Worm (Caenorhabditis elegans) whole organism, late embryonic: ENCODE measurements around the gene R08C7.4.

Experiments
- C38D4.7 ChIP-seq: fragments of 200-800 bp; sonication (Bioruptor generic); optimal IDR thresholded peaks from 2 replicates; lab custom pipeline; 2018; ENCODE audit warnings: mild to moderate bottlenecking, missing genetic modification characterization, moderate library complexity, missing compliant biosample characterization
- F13H6.1 ChIP-seq: sonication (generic microtip); optimal IDR thresholded peaks from 2 replicates; lab custom pipeline; 2016; ENCODE audit warnings: missing genetic modification characterization, missing compliant biosample characterization
- K09A11.1 ChIP-seq: sonication (generic microtip); optimal IDR thresholded peaks from 2 replicates; lab custom pipeline; 2017; ENCODE audit warnings: antibody characterized with exemption, mild to moderate bottlenecking, missing genetic modification characterization, missing compliant biosample characterization; ENCODE audit not compliant: insufficient read depth
- ahr-1 ChIP-seq: sonication (generic microtip); optimal IDR thresholded peaks from 2 replicates; lab custom pipeline; 2016; ENCODE audit warnings: missing genetic modification characterization, missing compliant biosample characterization
- ceh-14 ChIP-seq: sonication (generic microtip); optimal IDR thresholded peaks from 2 replicates; lab custom pipeline; 2016; ENCODE audit warnings: missing genotype, missing genetic modification characterization, missing compliant biosample characterization
- ceh-18 ChIP-seq: sonication (generic microtip); optimal IDR thresholded peaks from 2 replicates; lab custom pipeline; 2016; ENCODE audit warnings: missing genetic modification characterization, missing compliant biosample characterization
- ceh-2 ChIP-seq: sonication (generic microtip); optimal IDR thresholded peaks from 2 replicates; lab custom pipeline; 2016; ENCODE audit warnings: missing genotype, missing genetic modification characterization, missing compliant biosample characterization
- ceh-31 ChIP-seq: sonication (generic microtip); optimal IDR thresholded peaks from 2 replicates; lab custom pipeline; 2016; ENCODE audit warnings: missing genetic modification characterization, missing compliant biosample characterization
- ceh-34 ChIP-seq: sonication (generic microtip); optimal IDR thresholded peaks from 2 replicates; lab custom pipeline; 2016; ENCODE audit warnings: mild to moderate bottlenecking, missing genetic modification characterization, missing compliant biosample characterization
- ceh-48 ChIP-seq: sonication (generic microtip); optimal IDR thresholded peaks from 2 replicates; lab custom pipeline; 2016; ENCODE audit warnings: missing genetic modification characterization, inconsistent platforms, missing compliant biosample characterization
- ceh-9 ChIP-seq: sonication (generic microtip); optimal IDR thresholded peaks from 2 replicates; lab custom pipeline; 2016; ENCODE audit warnings: mild to moderate bottlenecking, missing genetic modification characterization, inconsistent platforms, missing compliant biosample characterization
- che-1 ChIP-seq: sonication (generic microtip); optimal IDR thresholded peaks from 2 replicates; lab custom pipeline; 2016; ENCODE audit warnings: mild to moderate bottlenecking, missing genetic modification characterization, missing compliant biosample characterization
- dve-1 ChIP-seq: sonication (generic microtip); optimal IDR thresholded peaks from 2 replicates; lab custom pipeline; 2017; ENCODE audit warnings: antibody characterized with exemption, mild to moderate bottlenecking, missing genetic modification characterization, missing compliant biosample characterization
- elt-2 ChIP-seq: sonication (generic microtip); optimal IDR thresholded peaks from 2 replicates; lab custom pipeline; 2016; ENCODE audit warnings: missing genetic modification reagents, missing genetic modification characterization, missing compliant biosample characterization
- fax-1 ChIP-seq: sonication (generic microtip); optimal IDR thresholded peaks from 2 replicates; lab custom pipeline; 2016; ENCODE audit warnings: missing genotype, missing genetic modification characterization, missing compliant biosample characterization
- fkh-6 ChIP-seq: sonication (generic microtip); optimal IDR thresholded peaks from 2 replicates; lab custom pipeline; 2016; ENCODE audit warnings: missing genetic modification characterization, missing compliant biosample characterization
- gmeb-2 ChIP-seq: sonication (generic microtip); optimal IDR thresholded peaks from 2 replicates; lab custom pipeline; 2016; ENCODE audit warnings: missing genetic modification characterization, inconsistent platforms, missing compliant biosample characterization
- hlh-30 ChIP-seq: sonication (generic microtip); optimal IDR thresholded peaks from 2 replicates; lab custom pipeline; 2017; ENCODE audit warnings: antibody characterized with exemption, missing genetic modification characterization, missing compliant biosample characterization; ENCODE audit not compliant: insufficient read depth
- lin-11 ChIP-seq: fragments of 200-800 bp; sonication (Bioruptor generic); optimal IDR thresholded peaks from 2 replicates; lab custom pipeline; 2018; ENCODE audit warnings: mild to moderate bottlenecking, missing genetic modification characterization, missing compliant biosample characterization
- nfya-1 ChIP-seq: sonication (generic microtip); optimal IDR thresholded peaks from 2 replicates; lab custom pipeline; 2017; ENCODE audit warnings: missing genetic modification characterization, mild to moderate bottlenecking, missing compliant biosample characterization, antibody characterized with exemption, moderate library complexity
- npax-4 ChIP-seq: sonication (generic microtip); optimal IDR thresholded peaks from 2 replicates; lab custom pipeline; 2016; ENCODE audit warnings: missing genetic modification characterization, missing compliant biosample characterization
- pax-1 ChIP-seq: fragments of 150-350 bp; optimal IDR thresholded peaks from 2 replicates; lab custom pipeline; 2014; ENCODE audit warnings: missing biosample characterization, missing genetic modification characterization
- pha-4 ChIP-seq: fragments of 150-350 bp; optimal IDR thresholded peaks from 2 replicates; lab custom pipeline; 2018; ENCODE audit warnings: missing biosample characterization, missing genetic modification reagents, missing genetic modification characterization
- pros-1 ChIP-seq: fragments of 150-350 bp; optimal IDR thresholded peaks from 2 replicates; lab custom pipeline; 2014; ENCODE audit warnings: missing biosample characterization, missing genetic modification reagents, missing genetic modification characterization
- ref-2 ChIP-seq: sonication (generic microtip); optimal IDR thresholded peaks from 2 replicates; lab custom pipeline; 2016; ENCODE audit warnings: missing genetic modification characterization, missing compliant biosample characterization
- tbx-2 ChIP-seq: sonication (generic microtip); optimal IDR thresholded peaks from 2 replicates; lab custom pipeline; 2016; ENCODE audit warnings: missing genetic modification characterization, missing compliant biosample characterization
- unc-3 ChIP-seq, 2 experiments: fragments of 200-800 bp in 1 of 2; sonication (Bioruptor generic) in 1 of 2; sonication (generic microtip) in 1 of 2; conservative IDR thresholded peaks in 1 of 2; optimal IDR thresholded peaks in 1 of 2; 2 replicates each; pipeline versions ENCODE4 v1.3.6 to Lab custom; 2016 to 2022; ENCODE audit warnings: missing compliant biosample characterization in 2 of 2, missing genetic modification characterization in 2 of 2, missing genetic modification reagents in 1 of 2
- unc-42 ChIP-seq: sonication (generic microtip); optimal IDR thresholded peaks from 2 replicates; lab custom pipeline; 2016; ENCODE audit warnings: missing genotype, missing genetic modification characterization, missing compliant biosample characterization
- zip-5 ChIP-seq: sonication (generic microtip); optimal IDR thresholded peaks from 2 replicates; lab custom pipeline; 2016; ENCODE audit warnings: missing genetic modification characterization, missing compliant biosample characterization

The R08C7.4 gene

DNA sequence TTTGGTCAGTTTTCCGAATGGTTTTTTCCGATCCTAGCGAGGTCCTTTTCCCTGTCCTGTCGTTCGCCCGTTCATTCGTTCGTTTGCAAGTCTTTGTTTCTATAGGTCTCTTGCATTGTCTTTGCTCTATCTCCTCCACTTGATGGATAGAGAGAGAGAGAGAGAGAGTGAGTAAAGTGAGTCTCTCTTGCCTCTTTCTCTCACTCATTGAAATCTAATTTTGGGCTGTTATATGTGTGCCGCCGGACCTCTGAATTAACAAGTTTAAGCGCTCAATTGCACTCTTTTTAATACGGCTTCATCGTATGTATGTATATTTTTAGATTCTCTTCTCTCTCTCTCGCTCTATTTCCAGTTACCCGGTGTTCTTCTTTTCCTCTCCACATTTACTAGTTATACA, 31.0 kb upstream of the R08C7.4 start (continued):
- TF ChIP-seq unc-3 (GFP tag; conservative IDR thresholded peaks at IDR 0.05; lab: Robert Waterston, UW) (no peak), unc-3 (tag; optimal IDR thresholded peaks at IDR 0.05; lab: Kevin White, UChicago) (no peak)

DNA sequence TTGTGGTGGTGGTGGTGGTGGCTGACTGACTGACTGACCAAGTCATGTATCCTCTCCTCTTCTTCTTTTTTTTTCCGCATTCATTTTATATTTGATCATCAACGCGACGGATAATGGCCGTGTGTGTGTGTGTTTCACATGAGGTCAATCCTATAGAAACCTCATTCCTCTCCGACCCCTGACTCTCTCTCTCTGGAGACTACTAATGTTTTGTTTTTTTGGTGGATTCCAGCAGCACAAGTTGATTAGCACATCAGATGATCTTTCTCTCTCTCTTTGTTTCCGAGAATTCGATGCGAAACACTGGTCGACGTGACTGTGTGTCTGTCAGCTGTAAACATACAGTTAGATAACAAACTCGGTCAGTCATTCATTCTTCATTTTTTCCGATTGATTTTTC, 29.7 kb upstream of the R08C7.4 start, which contains the start of gene Y24D9A.7:
TSS of gene Y24D9A.7 (minus strand) at position 46 of the 400 bp plus-strand sequence.
- TF ChIP-seq ref-2 (peak; percentile 1), gmeb-2 (tag; lab: Kevin White, UChicago) (no peak)
- TF ChIP-seq, all 69 proteins: peak for 1

DNA sequence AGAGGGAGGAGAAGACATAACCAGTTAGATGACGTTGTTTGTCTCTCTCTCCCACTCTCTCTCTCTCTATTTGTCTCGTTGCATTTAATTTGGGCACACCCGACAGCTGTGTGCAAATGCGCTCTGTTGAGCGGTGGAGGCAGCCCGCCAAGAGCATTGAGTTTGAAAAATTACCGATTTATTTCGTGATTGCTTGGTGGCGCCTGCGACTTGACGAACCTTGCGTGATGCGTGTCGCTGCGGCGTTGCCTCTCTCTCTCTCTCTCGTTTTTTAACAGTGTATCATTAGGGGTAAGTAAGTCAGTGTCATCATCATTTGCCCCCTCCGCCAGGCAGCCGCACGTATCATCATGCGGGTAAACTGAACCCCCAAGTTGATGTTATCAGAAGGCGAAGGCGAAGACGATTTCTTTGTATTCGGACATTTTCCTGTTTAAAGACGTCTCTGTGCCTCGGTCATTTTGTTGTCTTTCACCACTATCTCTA, 28.7 kb upstream of the R08C7.4 start:
- TF ChIP-seq ceh-2 (tag; lab: Kevin White, UChicago): peak; percentile 44
- no peak for TF ChIP-seq ceh-9 (tag; lab: Kevin White, UChicago)
- TF ChIP-seq fax-1 (tag; lab: Kevin White, UChicago): no peak
- TF ChIP-seq ceh-34 (tag; lab: Kevin White, UChicago): peak; percentile 59
- TF ChIP-seq npax-4 (tag; lab: Kevin White, UChicago): no peak
- TF ChIP-seq ceh-14: peak; percentile 45
- TF ChIP-seq ceh-18 (tag; lab: Kevin White, UChicago): peak; percentile 62
- peak; percentile 33 for TF ChIP-seq nfya-1 (tag; lab: Kevin White, UChicago)
- peak; percentile 69 for TF ChIP-seq ceh-31
- peak; percentile 6 for TF ChIP-seq K09A11.1 (tag; lab: Kevin White, UChicago)
- peak; percentile 68 for TF ChIP-seq tbx-2 (tag; lab: Kevin White, UChicago)
- TF ChIP-seq fkh-6 (tag; lab: Kevin White, UChicago): peak; percentile 30
- peak; percentile 90 for TF ChIP-seq unc-42 (tag; lab: Kevin White, UChicago)
- TF ChIP-seq ref-2: peak; percentile 62

DNA sequence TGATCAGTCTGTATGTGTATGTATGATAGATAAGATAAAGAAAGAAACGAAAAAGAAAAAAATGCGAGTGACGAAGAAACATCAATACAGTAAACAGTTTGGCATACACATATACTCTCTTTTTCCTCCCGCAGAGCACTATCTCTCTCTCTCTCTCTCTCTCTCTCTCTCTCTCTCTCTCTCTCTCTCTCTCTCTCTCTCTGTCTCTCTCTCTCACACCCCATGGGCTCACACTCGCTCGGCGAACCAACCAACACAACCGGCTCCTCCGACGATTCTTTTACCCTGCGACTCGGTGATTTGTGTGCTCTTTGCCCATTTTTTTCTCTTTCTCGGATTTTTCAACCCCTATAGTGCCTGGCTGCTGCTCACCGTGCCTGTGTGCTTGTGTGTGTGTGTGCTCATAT, 27.8 kb upstream of the R08C7.4 start:
- TF ChIP-seq ceh-34 (tag; lab: Kevin White, UChicago) (peak; percentile 13), nfya-1 (tag; lab: Kevin White, UChicago) (peak; percentile 65), ceh-18 (tag; lab: Kevin White, UChicago) (peak; percentile 65), dve-1 (tag; lab: Kevin White, UChicago) (peak; percentile 7), unc-3 (GFP tag; conservative IDR thresholded peaks at IDR 0.05; lab: Robert Waterston, UW) (no peak), unc-3 (tag; optimal IDR thresholded peaks at IDR 0.05; lab: Kevin White, UChicago) (no peak), che-1 (tag; lab: Kevin White, UChicago) (no peak), zip-5 (tag; lab: Kevin White, UChicago) (no peak), lin-11 (no peak), ceh-48 (tag; lab: Kevin White, UChicago) (no peak), K09A11.1 (tag; lab: Kevin White, UChicago) (peak; percentile 4), npax-4 (tag; lab: Kevin White, UChicago) (no peak), ref-2 (peak; percentile 22), ahr-1 (no peak), pha-4 (no peak), C38D4.7 (GFP tag; lab: Kevin White, UChicago) (peak; percentile 5), elt-2 (peak; percentile 32), pros-1 (peak; percentile 1), F13H6.1 (no peak)
- TF ChIP-seq, all 69 proteins: peak for 9

- TF ChIP-seq pax-1 (tag; lab: Kevin White, UChicago) (no peak), hlh-30 (tag; lab: Kevin White, UChicago) (peak; percentile 45)
These were observed 26.1 kb upstream of the R08C7.4 start for ce11 chrIV:4408714-4409113.

DNA sequence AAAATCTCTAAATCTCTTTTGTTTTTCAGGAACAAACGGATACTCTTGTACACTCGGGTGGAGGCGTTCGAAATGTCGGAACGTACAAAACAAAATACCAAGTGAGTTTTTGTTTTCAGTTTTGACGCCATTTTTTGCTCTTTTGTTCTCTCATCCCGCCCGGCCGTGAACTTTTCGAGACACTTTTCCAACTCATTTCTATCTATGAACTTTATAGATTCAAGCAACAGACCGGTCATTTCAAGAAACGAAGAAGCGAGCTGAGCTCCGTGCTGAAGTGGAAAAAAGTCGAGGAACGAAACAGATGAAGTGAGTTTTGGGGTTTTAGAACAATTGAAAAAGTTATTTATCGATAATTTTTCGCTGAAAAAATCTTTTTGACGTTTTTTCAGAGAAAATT, 24.3 kb upstream of the R08C7.4 start:
- TF ChIP-seq nfya-1 (tag; lab: Kevin White, UChicago) (no peak), unc-42 (tag; lab: Kevin White, UChicago) (no peak)
- TF ChIP-seq, all 69 proteins: peak for 0
